Worm (Caenorhabditis elegans) whole organism, L4 larva: Measurements from ENCODE around the gene warf-1.

Source experiments
- F26F4.8 ChIP-seq: fragments of 200-800 bp; sonication (Bioruptor generic); conservative IDR thresholded peaks from 2 replicates; pipeline ENCODE4 v1.3.6; 2022; ENCODE audit warnings: missing genetic modification characterization, missing compliant biosample characterization
- ama-1 ChIP-seq: fragments of 150-350 bp; optimal IDR thresholded peaks from 2 replicates; lab custom pipeline; 2014; ENCODE audit warnings: inconsistent platforms, mixed read lengths
- nhr-6 ChIP-seq: fragments of 150-350 bp; optimal IDR thresholded peaks from 2 replicates; lab custom pipeline; 2014; ENCODE audit warnings: missing biosample characterization, missing genetic modification characterization
- zag-1 ChIP-seq: fragments of 150-350 bp; optimal IDR thresholded peaks from 2 replicates; lab custom pipeline; 2014; ENCODE audit warnings: missing biosample characterization, missing genetic modification characterization

DNA sequence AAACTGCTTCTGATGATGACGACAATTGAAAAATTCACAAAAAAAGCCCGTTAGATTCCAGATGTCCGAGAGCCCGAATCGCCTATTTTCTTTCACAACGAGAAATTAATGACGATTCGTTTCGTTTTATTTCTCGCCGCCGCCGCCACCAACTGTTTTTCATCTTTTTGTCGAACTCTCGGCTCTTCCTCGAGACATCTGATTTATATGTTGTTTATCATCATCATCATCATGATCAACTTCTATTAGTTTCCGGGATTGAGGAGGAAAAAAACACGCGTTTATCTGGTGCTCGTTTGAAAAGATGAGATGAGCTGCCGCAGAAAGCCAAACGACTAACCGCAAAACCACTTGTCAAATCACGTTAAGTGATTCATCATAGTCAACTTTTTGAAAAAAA, 24.9 kb downstream of the warf-1 start:
- no peak for TF ChIP-seq ama-1 (lab: Kevin White, UChicago)
- no peak for TF ChIP-seq nhr-6 (tag; lab: Kevin White, UChicago)
- TF ChIP-seq zag-1 (tag; lab: Kevin White, UChicago) = no peak
- no peak for TF ChIP-seq F26F4.8 (GFP tag; lab: Robert Waterston, UW)
